Worm (Caenorhabditis elegans) whole organism, L4/young adult: Measurements from ENCODE around the gene C54D1.7.

Experiments used
- W03F9.2 ChIP-seq: fragments of 150-350 bp; optimal IDR thresholded peaks from 2 replicates; lab custom pipeline; 2014; ENCODE audit warnings: missing biosample characterization, missing genetic modification characterization
- dao-5 ChIP-seq: sonication (generic microtip); optimal IDR thresholded peaks from 2 replicates; lab custom pipeline; 2016; ENCODE audit warnings: missing genotype, missing genetic modification characterization, moderate library complexity, missing compliant biosample characterization
- him-1 ChIP-seq: sonication (generic microtip); optimal IDR thresholded peaks from 2 replicates; lab custom pipeline; 2016; ENCODE audit warnings: missing genotype, missing genetic modification reagents, missing genetic modification characterization, missing compliant biosample characterization

C54D1.7 gene

DNA sequence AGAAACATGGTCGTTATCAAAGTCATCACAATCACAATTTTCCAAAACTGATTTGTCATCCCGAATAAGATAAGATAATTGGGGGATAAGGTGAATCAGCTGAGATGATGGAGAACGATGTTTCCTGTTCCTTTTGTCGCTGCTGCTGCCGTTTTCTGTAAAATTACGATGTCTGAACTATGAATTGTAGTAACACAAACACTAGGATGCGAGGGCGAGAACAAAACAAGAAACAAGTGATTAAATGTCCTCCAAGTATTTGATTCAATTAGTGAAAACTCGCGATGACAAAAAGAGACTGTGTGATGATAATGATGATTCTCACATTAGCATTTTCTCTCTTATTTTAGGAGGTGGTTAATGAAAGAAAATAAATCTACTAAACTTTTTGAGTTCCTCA is at the start of gene C54D1.7:
Gene C54D1.7 (minus strand): TSS at position 157 of the 400 bp plus-strand sequence.
- no peak for TF ChIP-seq W03F9.2 (tag; lab: Kevin White, UChicago)

DNA sequence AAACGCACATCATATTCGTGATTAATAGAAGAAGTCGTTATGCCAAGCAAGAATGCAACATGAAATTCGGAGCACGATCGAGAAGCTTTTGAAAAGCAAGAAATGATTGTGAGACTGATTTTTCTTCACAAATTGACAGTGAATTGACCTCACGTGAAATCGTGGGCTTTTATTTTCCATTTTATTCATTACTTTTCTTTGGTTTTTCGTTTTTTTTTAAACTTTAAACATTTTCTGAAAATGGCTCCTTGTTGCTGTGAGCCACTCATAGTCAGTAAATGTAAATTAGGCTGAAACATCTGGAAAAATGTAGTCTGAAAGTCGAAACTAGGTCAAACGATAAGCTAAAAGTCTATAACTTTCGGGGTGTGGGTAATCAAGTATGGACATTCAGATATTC is 49.4 kb upstream of the C54D1.7 start, which contains the start of gene C55B6.5:
Gene C55B6.5 (minus strand): TSS at position 101 of the 400 bp plus-strand sequence.
- TF ChIP-seq him-1 (tag; lab: Kevin White, UChicago) (no peak), W03F9.2 (tag; lab: Kevin White, UChicago) (no peak), dao-5 (tag; lab: Kevin White, UChicago) (no peak)

ce11 chrX:7204175-7204574 is 48.3 kb upstream of the C54D1.7 start:
- TF ChIP-seq him-1 (tag; lab: Kevin White, UChicago) (no peak), W03F9.2 (tag; lab: Kevin White, UChicago) (no peak), dao-5 (tag; lab: Kevin White, UChicago) (no peak)

- TF ChIP-seq dao-5 (tag; lab: Kevin White, UChicago) (no peak), him-1 (tag; lab: Kevin White, UChicago) (no peak), W03F9.2 (tag; lab: Kevin White, UChicago) (no peak)
Measured at ce11 chrX:7200475-7200874, 44.6 kb upstream of the C54D1.7 start.

DNA sequence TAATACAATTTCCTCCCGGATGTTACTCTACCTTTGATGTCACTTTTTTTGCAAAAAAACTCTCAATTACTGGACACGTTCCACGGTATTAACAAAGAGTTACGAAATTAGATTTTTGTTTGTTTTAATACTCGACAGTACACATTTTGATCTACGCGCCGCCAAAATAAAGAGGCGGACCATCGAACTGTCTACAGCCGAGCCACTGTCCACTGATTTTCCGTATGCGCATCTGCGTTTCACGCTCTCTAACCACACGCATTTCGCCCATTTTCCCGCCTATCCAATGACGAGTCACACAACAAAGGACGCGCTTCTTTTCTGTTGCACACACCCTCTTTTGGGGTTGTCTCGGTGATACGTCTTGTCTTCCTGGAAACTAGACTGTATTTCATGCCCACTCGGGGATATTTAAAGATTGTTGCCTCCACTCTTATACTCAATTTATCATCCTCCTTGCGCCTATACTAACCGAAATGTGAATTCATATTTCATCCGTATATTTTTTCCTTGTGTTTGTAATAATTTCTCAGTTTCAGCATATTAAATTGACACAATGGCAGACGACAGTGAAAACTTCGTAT is 44.1 kb upstream of the C54D1.7 start, which contains the start of gene C55B6.1:
Gene C55B6.1 (plus strand): TSS at position 534 of the 584 bp plus-strand sequence.
- no peak for TF ChIP-seq W03F9.2 (tag; lab: Kevin White, UChicago)
- TF ChIP-seq him-1 (tag; lab: Kevin White, UChicago), result no peak
- no peak for TF ChIP-seq dao-5 (tag; lab: Kevin White, UChicago)

- TF ChIP-seq W03F9.2 (tag; lab: Kevin White, UChicago) (peak; percentile 17), him-1 (tag; lab: Kevin White, UChicago) (no peak)
Measured at ce11 chrX:7193894-7194614, 38.2 kb upstream of the C54D1.7 start, which contains the start of gene dnj-7. TSS of gene dnj-7 (plus strand) at chrX:7194564.

DNA sequence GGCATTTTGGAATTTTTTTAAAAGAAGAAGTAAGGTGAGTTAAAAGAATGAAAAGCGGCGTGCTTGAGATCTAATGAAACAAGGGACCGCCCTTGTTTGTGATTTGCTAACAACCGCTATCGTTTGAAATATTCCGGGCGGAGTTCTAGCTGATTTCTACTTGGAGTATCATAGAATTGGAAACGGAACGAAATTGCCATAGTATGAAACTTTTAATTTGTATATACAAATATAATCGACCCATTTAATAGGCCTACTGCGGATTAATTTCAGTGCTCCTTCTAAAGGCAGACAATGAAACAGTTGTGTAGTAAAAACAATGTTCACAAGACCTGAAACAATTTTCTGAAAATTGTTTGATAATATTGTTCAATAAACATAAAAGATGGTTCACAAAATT is 36.0 kb upstream of the C54D1.7 start, which contains the start of gene C55B6.7:
Gene C55B6.7 (minus strand): TSS at position 101 of the 400 bp plus-strand sequence.
- TF ChIP-seq W03F9.2 (tag; lab: Kevin White, UChicago), result no peak
- TF ChIP-seq dao-5 (tag; lab: Kevin White, UChicago), result no peak
- no peak for TF ChIP-seq him-1 (tag; lab: Kevin White, UChicago)

DNA sequence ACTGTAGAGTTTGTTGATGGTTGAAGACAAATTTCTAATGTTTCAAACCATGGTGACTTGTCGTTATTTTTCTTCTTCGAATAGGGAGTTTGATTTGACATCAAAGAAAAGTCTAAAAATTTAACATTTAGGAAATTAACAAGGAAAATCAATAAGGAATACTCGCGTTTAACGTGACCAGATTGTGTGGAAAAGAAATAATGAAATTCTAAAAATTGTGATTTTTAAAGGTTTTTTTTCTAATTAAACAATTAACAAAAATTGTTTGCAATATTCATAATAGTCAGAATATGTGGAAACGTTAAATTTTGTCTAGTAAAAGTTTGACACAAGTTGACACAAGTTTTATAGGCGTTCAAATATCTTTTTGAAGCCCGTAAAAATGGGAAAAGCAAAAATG is 31.8 kb upstream of the C54D1.7 start, which contains the start of gene C55B6.4:
Gene C55B6.4 (minus strand): TSS at position 101 of the 400 bp plus-strand sequence.
- TF ChIP-seq dao-5 (tag; lab: Kevin White, UChicago) (no peak), W03F9.2 (tag; lab: Kevin White, UChicago) (no peak), him-1 (tag; lab: Kevin White, UChicago) (no peak)

DNA sequence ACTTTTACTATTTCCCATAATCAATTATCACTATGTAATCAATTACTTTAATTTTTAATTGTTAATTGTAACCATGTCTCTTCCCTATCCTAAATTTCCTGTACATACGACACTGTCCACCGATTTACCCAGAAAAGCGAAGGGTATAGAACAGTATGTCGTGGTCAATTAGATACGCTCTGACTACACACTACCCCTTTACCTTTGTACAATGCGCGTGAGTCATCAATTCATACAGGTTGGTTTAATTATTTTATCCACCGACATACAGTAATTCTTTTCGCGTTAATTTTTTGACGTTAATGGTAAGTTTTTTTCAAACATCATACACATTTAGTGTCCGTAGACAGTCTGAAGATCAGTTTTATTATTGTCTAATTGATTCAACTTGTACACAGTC is 25.8 kb upstream of the C54D1.7 start:
- TF ChIP-seq him-1 (tag; lab: Kevin White, UChicago), result no peak
- no peak for TF ChIP-seq dao-5 (tag; lab: Kevin White, UChicago)
- TF ChIP-seq W03F9.2 (tag; lab: Kevin White, UChicago), result peak; percentile 83

ce11 chrX:7177341-7177740 is 21.5 kb upstream of the C54D1.7 start, which contains the start of gene F43E12.1:
TSS of gene F43E12.1 (plus strand) at chrX:7177641.
- no peak for TF ChIP-seq dao-5 (tag; lab: Kevin White, UChicago)
- TF ChIP-seq him-1 (tag; lab: Kevin White, UChicago), result no peak
- TF ChIP-seq W03F9.2 (tag; lab: Kevin White, UChicago), result no peak

ce11 chrX:7176817-7177216 is 21.0 kb upstream of the C54D1.7 start:
- no peak for TF ChIP-seq W03F9.2 (tag; lab: Kevin White, UChicago)
- no peak for TF ChIP-seq dao-5 (tag; lab: Kevin White, UChicago)
- TF ChIP-seq him-1 (tag; lab: Kevin White, UChicago), result no peak

ce11 chrX:7175389-7175788 is 19.6 kb upstream of the C54D1.7 start:
- TF ChIP-seq him-1 (tag; lab: Kevin White, UChicago) (no peak), W03F9.2 (tag; lab: Kevin White, UChicago) (no peak), dao-5 (tag; lab: Kevin White, UChicago) (no peak)

- TF ChIP-seq him-1 (tag; lab: Kevin White, UChicago) (no peak), W03F9.2 (tag; lab: Kevin White, UChicago) (no peak), dao-5 (tag; lab: Kevin White, UChicago) (no peak)
Measured at ce11 chrX:7170575-7171297, 14.9 kb upstream of the C54D1.7 start, which contains the start of gene bar-1. TSS of gene bar-1 (minus strand) at chrX:7170625.
